Fruit fly (Drosophila melanogaster) whole organism, pupa: ENCODE data around the gene tant.

Experiments used
- CG10348 ChIP-seq: fragments of 200-800 bp; sonication (Bioruptor generic); IDR thresholded peaks from 2 replicates; pipeline ENCODE4 v1.3.6; 2022; ENCODE audit warnings: missing biosample characterization, missing genetic modification characterization
- CG12605 ChIP-seq: fragments of 200-800 bp; sonication (Bioruptor generic); IDR thresholded peaks from 2 replicates; pipeline ENCODE4 v1.3.6; 2022; ENCODE audit warnings: missing biosample characterization, missing genetic modification characterization
- CG13204 ChIP-seq: fragments of 200-800 bp; sonication (Bioruptor generic); optimal IDR thresholded peaks from 2 replicates; lab custom pipeline; 2018; ENCODE audit warnings: missing biosample characterization, mild to moderate bottlenecking, missing genetic modification characterization, moderate library complexity
- CG14655 ChIP-seq: fragments of 200-800 bp; sonication (Bioruptor generic); optimal IDR thresholded peaks from 3 replicates; lab custom pipeline; 2017; ENCODE audit warnings: mild to moderate bottlenecking, missing biosample characterization, missing genetic modification reagents, missing genetic modification characterization
- CG15710 ChIP-seq: fragments of 200-800 bp; sonication (Bioruptor generic); optimal IDR thresholded peaks from 2 replicates; lab custom pipeline; 2018; ENCODE audit warnings: missing biosample characterization, mild to moderate bottlenecking, missing genetic modification characterization, moderate library complexity
- CG17806 ChIP-seq: fragments of 200-800 bp; sonication (Bioruptor generic); optimal IDR thresholded peaks from 2 replicates; lab custom pipeline; 2018; ENCODE audit warnings: missing biosample characterization, mild to moderate bottlenecking, missing genetic modification characterization, moderate library complexity
- CG32121 ChIP-seq: fragments of 200-800 bp; sonication (Bioruptor generic); IDR thresholded peaks from 2 replicates; pipeline ENCODE4 v1.3.6; 2022; ENCODE audit warnings: missing biosample characterization, missing genetic modification characterization
- CG34367 ChIP-seq: fragments of 200-800 bp; sonication (Bioruptor generic); optimal IDR thresholded peaks from 2 replicates; lab custom pipeline; 2018; ENCODE audit warnings: missing biosample characterization, mild to moderate bottlenecking, missing genetic modification characterization
- CG4496 ChIP-seq: fragments of 200-800 bp; sonication (Bioruptor generic); IDR thresholded peaks from 3 replicates; pipeline ENCODE4 v1.3.6; 2022; ENCODE audit warnings: missing biosample characterization, missing genetic modification characterization
- CG8159 ChIP-seq: fragments of 200-800 bp; sonication (Bioruptor generic); optimal IDR thresholded peaks from 3 replicates; lab custom pipeline; 2018; ENCODE audit warnings: missing biosample characterization, mild to moderate bottlenecking, missing genetic modification characterization, moderate library complexity
- CG8301 ChIP-seq: fragments of 200-800 bp; sonication (Bioruptor generic); optimal IDR thresholded peaks from 2 replicates; lab custom pipeline; 2018; ENCODE audit warnings: missing biosample characterization, mild to moderate bottlenecking, missing genetic modification characterization
- CG9948 ChIP-seq: fragments of 200-800 bp; sonication (Bioruptor generic); optimal IDR thresholded peaks from 2 replicates; lab custom pipeline; 2018; ENCODE audit warnings: missing biosample characterization, mild to moderate bottlenecking, missing genetic modification characterization, moderate library complexity
- D1 ChIP-seq: fragments of 200-800 bp; sonication (Bioruptor generic); optimal IDR thresholded peaks from 2 replicates; lab custom pipeline; 2018; ENCODE audit warnings: missing biosample characterization, mild to moderate bottlenecking, missing genetic modification characterization, moderate library complexity
- EcR ChIP-seq: fragments of 200-800 bp; sonication (Bioruptor generic); optimal IDR thresholded peaks from 3 replicates; lab custom pipeline; 2019; ENCODE audit warnings: missing biosample characterization, missing genetic modification characterization, mild to moderate bottlenecking, moderate library complexity, missing genetic modification reagents
- Ets98B ChIP-seq: fragments of 200-800 bp; sonication (Bioruptor generic); IDR thresholded peaks from 2 replicates; pipeline ENCODE4 v1.3.6; 2022; ENCODE audit warnings: missing biosample characterization, missing genetic modification characterization
- Pif1A ChIP-seq: fragments of 200-800 bp; sonication (Bioruptor generic); optimal IDR thresholded peaks from 3 replicates; lab custom pipeline; 2016; ENCODE audit warnings: missing biosample characterization, missing genetic modification characterization
- Pif1B ChIP-seq: fragments of 200-800 bp; sonication (Bioruptor generic); optimal IDR thresholded peaks from 3 replicates; lab custom pipeline; 2016; ENCODE audit warnings: missing biosample characterization, missing genetic modification characterization
- Snoo ChIP-seq: fragments of 200-800 bp; sonication (Bioruptor generic); optimal IDR thresholded peaks from 3 replicates; lab custom pipeline; 2017; ENCODE audit warnings: missing biosample characterization, mild to moderate bottlenecking, missing genetic modification characterization, inconsistent platforms
- fd96Ca ChIP-seq: fragments of 200-800 bp; sonication (Bioruptor generic); IDR thresholded peaks from 3 replicates; pipeline ENCODE4 v1.3.6; 2022; ENCODE audit warnings: missing biosample characterization, missing genetic modification characterization
- gl ChIP-seq: fragments of 200-800 bp; sonication (Bioruptor generic); optimal IDR thresholded peaks from 2 replicates; lab custom pipeline; 2018; ENCODE audit warnings: missing biosample characterization, mild to moderate bottlenecking, missing genetic modification characterization
- rn ChIP-seq: fragments of 200-800 bp; sonication (Bioruptor generic); IDR thresholded peaks from 2 replicates; pipeline ENCODE4 v1.3.6; 2022; ENCODE audit warnings: missing biosample characterization, missing genetic modification characterization

tant gene

DNA sequence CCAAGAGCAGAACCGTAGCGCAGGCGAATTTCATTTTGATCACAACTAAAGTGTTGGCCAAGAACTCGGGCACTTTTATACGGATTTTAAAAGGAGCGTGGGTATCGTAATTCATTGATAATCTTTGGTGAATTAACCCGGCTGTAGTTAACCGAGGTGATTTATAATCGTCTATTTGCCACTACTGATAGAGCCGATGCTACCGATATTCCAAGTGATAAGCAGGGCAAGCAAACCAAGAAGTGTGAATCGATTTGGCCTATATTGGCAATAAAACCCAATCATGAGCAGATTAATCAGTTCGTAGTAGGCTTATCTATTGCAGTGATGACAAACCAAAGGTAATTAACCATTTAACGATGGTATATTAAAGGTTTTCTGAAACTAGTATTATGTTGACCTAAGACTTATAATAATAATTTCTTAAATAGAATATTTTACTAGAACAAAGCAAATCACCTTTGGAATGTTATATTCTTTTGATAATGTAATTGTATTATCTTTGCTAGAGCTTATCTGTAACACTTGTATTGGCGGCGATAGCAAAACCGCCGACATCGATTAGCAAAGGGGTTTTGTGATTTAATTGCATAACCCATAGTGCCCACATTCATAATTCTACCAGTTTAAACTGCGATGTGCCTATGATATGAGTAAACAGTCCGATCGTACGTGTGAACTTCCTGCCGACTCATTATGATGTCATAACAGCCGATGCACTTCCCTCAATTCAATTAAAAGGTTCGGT lies 8.1 kb downstream of the tant start, which contains the start of gene CG10472:
Gene CG10472, minus strand, starts transcription at position 51 of the 748 bp plus-strand sequence.
- TF ChIP-seq CG17806 (tag; lab: Kevin White, UChicago) (no peak), fd96Ca (GFP tag; lab: Robert Waterston, UW) (no peak), rn (GFP tag; lab: Robert Waterston, UW) (no peak), CG13204 (GFP tag; lab: Kevin White, UChicago) (no peak), CG15710 (tag; lab: Kevin White, UChicago) (no peak), CG32121 (GFP tag; lab: Robert Waterston, UW) (no peak), CG34367 (tag; lab: Kevin White, UChicago) (no peak), D1 (tag; lab: Kevin White, UChicago) (no peak), CG8159 (tag; lab: Kevin White, UChicago) (no peak), Pif1B (GFP tag; lab: Kevin White, UChicago) (no peak), CG9948 (tag; lab: Kevin White, UChicago) (no peak), Pif1A (GFP tag; lab: Kevin White, UChicago) (no peak), gl (tag; lab: Kevin White, UChicago) (no peak), Snoo (no peak), EcR (GFP tag; lab: Kevin White, UChicago) (no peak), Ets98B (GFP tag; lab: Robert Waterston, UW) (no peak), CG10348 (GFP tag; lab: Robert Waterston, UW) (no peak)

DNA sequence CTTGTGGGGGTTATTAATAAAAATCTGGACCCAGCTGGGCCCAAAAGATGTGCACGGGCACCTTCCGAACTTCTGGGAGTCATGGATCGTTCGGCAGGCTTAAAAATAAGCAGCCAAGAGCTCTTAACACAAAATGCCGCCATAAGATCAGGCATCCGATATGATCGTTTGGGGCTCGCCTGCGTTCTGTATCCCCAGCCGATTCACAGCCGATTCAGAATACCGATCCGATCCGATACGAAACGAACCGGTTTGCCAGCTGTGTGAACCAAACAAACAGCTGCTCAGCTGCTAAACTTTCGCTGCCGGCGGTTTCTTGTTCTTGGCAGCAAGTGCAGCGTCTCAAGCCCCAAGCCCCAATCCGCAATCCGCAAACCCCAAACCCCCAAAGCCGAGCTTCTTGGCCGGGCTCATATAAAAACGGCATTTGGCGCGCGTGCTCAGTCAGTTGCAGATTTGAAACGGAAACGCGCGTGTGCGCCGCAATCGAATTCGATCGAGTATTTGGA lies 11.0 kb downstream of the tant start, which contains the start of gene CG42269:
Gene CG42269, plus strand, starts transcription at position 416 of the 509 bp plus-strand sequence.
- TF ChIP-seq Snoo (peak; percentile 28), CG4496 (GFP tag; lab: Robert Waterston, UW) (peak; percentile 54), CG15710 (tag; lab: Kevin White, UChicago) (no peak)

DNA sequence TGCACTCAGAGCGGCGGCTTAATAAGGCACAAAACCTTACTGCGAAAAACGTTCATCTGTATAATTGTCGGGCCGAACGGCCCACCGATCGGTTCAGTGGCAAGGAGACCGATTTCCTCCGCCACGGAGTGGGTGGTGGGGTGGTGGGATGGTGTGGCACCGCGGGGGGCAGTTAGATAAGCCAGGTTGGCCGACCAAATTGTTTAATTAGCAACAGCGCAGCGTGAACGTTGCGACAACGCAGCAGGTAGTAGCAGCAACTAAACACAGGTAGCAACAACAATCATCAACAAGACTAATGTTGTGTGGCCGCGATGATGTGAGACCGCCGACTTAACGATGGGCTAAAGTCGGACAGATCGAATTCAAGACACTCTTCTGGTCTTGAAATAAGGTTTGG lies 13.2 kb downstream of the tant start:
- TF ChIP-seq CG8301, result no peak
- TF ChIP-seq fd96Ca (GFP tag; lab: Robert Waterston, UW), result 0 out of 3 replicates have a peak, but pooled peaks have one; percentile 20
- TF ChIP-seq, all 21 proteins: peak for 1

DNA sequence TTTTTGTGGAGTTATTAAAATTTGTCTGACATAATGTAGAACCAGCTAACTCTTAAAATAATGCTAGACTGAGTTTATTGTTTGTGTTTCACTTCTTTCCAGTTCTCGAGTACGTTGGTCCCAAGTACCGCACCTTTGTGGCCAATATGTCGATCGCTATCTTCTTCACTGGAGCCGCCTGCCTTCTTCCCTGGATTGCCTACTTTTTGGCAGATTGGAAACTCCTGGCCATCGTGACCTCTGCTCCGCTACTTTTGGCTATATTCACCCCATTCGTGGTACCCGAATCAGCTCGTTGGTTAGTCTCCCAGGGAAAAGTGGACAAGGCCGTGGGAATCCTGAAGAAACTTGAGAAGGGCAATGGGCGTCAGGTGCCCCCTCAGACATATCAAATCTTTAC lies 15.2 kb downstream of the tant start:
- TF ChIP-seq CG32121 (GFP tag; lab: Robert Waterston, UW), result no peak
- TF ChIP-seq, all 21 proteins: peak for 0

DNA sequence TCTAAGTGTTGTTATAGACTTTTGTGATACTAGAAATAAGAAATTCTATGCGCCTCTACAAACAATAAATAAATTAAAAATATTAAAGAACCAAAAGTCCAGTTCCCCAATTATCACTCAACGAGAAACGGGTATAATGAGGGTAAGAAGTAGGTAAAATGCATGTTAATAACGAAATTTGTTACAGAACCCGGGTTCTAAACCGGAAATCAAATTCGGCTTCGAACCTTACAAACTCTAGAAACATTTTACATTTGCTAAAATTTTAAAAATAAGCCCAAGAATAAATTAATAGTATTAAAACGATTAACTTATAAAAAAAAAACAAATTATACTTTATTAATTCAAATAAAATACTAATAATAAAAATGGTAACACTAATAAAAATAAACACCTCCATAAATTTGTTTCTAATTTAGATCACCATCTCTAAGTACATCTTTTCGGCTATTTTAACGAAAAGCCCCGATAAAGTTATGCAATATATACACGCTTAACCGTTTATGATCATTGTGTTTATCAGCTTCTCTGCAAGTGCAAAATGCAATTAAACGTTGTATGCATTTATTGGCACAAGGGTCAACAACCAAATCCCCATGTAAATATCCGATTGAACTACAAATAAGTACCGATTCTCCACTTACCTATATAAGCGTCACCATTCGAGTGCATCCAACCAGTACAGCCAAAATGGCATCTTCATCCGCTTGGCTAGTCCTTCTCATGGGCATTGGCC lies 16.7 kb downstream of the tant start, which contains the start of gene CG6602:
Gene CG6602, plus strand, starts transcription at position 686 of the 736 bp plus-strand sequence.
- peak; percentile 28 for TF ChIP-seq CG8159 (tag; lab: Kevin White, UChicago)
- TF ChIP-seq Snoo, result peak; percentile 79
- TF ChIP-seq CG12605 (GFP tag; lab: Robert Waterston, UW), result no peak
- TF ChIP-seq CG34367 (tag; lab: Kevin White, UChicago), result peak; percentile 41
- TF ChIP-seq CG14655 (GFP tag; lab: Kevin White, UChicago), result no peak
- TF ChIP-seq CG15710 (tag; lab: Kevin White, UChicago), result peak; percentile 44
- peak; percentile 78 for TF ChIP-seq CG4496 (GFP tag; lab: Robert Waterston, UW)

DNA sequence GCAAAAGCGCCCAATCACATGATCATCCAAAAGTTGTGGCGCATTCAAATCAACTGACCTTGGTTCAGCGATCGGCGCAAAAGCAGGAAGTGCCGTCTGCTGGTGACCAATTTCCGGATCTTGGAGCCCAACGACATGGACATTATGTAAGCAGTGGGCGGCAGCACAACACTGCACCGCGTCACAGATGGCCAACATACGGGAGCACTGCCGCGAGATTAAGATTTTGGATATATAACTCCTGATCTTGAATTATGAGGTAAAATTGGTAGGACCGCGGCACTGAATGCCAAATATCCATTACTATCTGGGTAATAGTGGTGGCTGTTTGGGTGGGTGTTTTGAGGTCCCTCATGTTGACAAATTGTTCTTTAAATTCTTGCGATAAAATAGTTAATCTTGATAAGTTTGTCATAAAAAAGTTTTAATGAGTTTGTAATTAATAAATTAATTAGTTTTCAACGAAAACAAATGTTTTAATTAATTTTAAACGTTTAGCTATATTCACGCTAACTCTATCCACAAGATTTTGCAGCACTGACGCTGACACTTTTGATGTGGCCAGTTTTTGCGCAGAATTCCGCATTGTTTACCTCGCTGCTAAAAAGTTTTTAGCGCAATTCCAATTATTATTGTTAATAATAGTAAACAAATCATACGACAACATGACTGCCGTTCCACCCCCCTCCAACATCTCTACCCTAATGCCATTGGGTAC lies 20.2 kb downstream of the tant start, which contains the start of the genes CG13295 and CG6610:
Gene CG13295, minus strand, starts transcription at position 271 of the 718 bp plus-strand sequence.
Gene CG6610, plus strand, starts transcription at position 562 of the 718 bp plus-strand sequence.
- TF ChIP-seq EcR (GFP tag; lab: Kevin White, UChicago) (no peak), CG34367 (tag; lab: Kevin White, UChicago) (peak; percentile 32), fd96Ca (GFP tag; lab: Robert Waterston, UW) (no peak), CG13204 (GFP tag; lab: Kevin White, UChicago) (no peak), CG9948 (tag; lab: Kevin White, UChicago) (no peak), Ets98B (GFP tag; lab: Robert Waterston, UW) (no peak), rn (GFP tag; lab: Robert Waterston, UW) (no peak), Pif1A (GFP tag; lab: Kevin White, UChicago) (no peak), CG10348 (GFP tag; lab: Robert Waterston, UW) (no peak), CG32121 (GFP tag; lab: Robert Waterston, UW) (no peak; the same call in 1 of the 2 replicates), Snoo (peak; percentile 41), gl (tag; lab: Kevin White, UChicago) (no peak), CG14655 (GFP tag; lab: Kevin White, UChicago) (peak; percentile 53), CG4496 (GFP tag; lab: Robert Waterston, UW) (no peak), CG12605 (GFP tag; lab: Robert Waterston, UW) (no peak), CG8301 (peak; percentile 27), CG8159 (tag; lab: Kevin White, UChicago) (peak; percentile 69), CG17806 (tag; lab: Kevin White, UChicago) (peak; percentile 29), D1 (tag; lab: Kevin White, UChicago) (no peak), CG15710 (tag; lab: Kevin White, UChicago) (peak; percentile 69), Pif1B (GFP tag; lab: Kevin White, UChicago) (no peak)
- TF ChIP-seq, all 21 proteins: peak for 7
